Fruit fly (Drosophila melanogaster) whole organism: ENCODE measurements around the gene tacc.
A peak's percentile ranks its signal among the peaks of the same experiment; 100 is the strongest.

Experiments used
- CG8478 ChIP-seq: fragments of >200 bp; optimal IDR thresholded peaks from 2 replicates; lab custom pipeline; 2018; ENCODE audit warnings: inconsistent platforms
- Dll ChIP-seq: fragments of >200 bp; optimal IDR thresholded peaks from 2 replicates; lab custom pipeline; 2017
- EcR ChIP-seq, 2 experiments: fragments of >200 bp; optimal IDR thresholded peaks; 2 replicates each; lab custom pipeline; 2017; ENCODE audit warnings: missing biosample characterization in 2 of 2, missing genetic modification characterization in 2 of 2, missing genetic modification reagents in 2 of 2
- pan ChIP-seq: fragments of >200 bp; optimal IDR thresholded peaks from 2 replicates; lab custom pipeline; 2017
- psq ChIP-seq: fragments of >200 bp; optimal IDR thresholded peaks from 2 replicates; lab custom pipeline; 2017
- usp ChIP-seq: fragments of >200 bp; optimal IDR thresholded peaks from 2 replicates; lab custom pipeline; 2017; ENCODE audit warnings: missing biosample characterization, missing genetic modification characterization, mixed read lengths

tacc gene

dm6 chr3R:4728448-4728847 lies 20.4 kb downstream of the tacc start:
- no peak for TF ChIP-seq psq (lab: Kevin White, UChicago)

dm6 chr3R:4726796-4727195 lies 22.1 kb downstream of the tacc start:
- no peak for TF ChIP-seq pan (lab: Kevin White, UChicago)
- TF ChIP-seq Dll (lab: Kevin White, UChicago) = no peak
- no peak for TF ChIP-seq EcR (GFP tag; optimal IDR thresholded peaks at IDR 0.05; lab: Kevin White, UChicago)
- no peak for TF ChIP-seq usp
- TF ChIP-seq CG8478 (lab: Kevin White, UChicago) = no peak
- no peak for TF ChIP-seq psq (lab: Kevin White, UChicago)

dm6 chr3R:4726294-4726693 lies 22.6 kb downstream of the tacc start:
- TF ChIP-seq pan (lab: Kevin White, UChicago) (no peak), Dll (lab: Kevin White, UChicago) (no peak), EcR (GFP tag; optimal IDR thresholded peaks at IDR 0.05; lab: Kevin White, UChicago) (no peak), CG8478 (lab: Kevin White, UChicago) (no peak), psq (lab: Kevin White, UChicago) (no peak), usp (no peak)

- TF ChIP-seq psq (lab: Kevin White, UChicago) = no peak
- TF ChIP-seq EcR (GFP tag; optimal IDR thresholded peaks at IDR 0.05; lab: Kevin White, UChicago) = peak in 1 of 2 experiments; percentile 62
- TF ChIP-seq Dll (lab: Kevin White, UChicago) = no peak
- no peak for TF ChIP-seq pan (lab: Kevin White, UChicago)
- TF ChIP-seq usp = no peak
- no peak for TF ChIP-seq CG8478 (lab: Kevin White, UChicago)
Observed at dm6 chr3R:4725349-4725748, 23.5 kb downstream of the tacc start.

dm6 chr3R:4724323-4724832 lies 24.5 kb downstream of the tacc start:
- TF ChIP-seq psq (lab: Kevin White, UChicago) (no peak), EcR (GFP tag; optimal IDR thresholded peaks at IDR 0.05; lab: Kevin White, UChicago) (no peak)

dm6 chr3R:4717586-4717985 lies 31.3 kb downstream of the tacc start:
- TF ChIP-seq Dll (lab: Kevin White, UChicago) (no peak), usp (no peak), psq (lab: Kevin White, UChicago) (no peak), pan (lab: Kevin White, UChicago) (no peak), EcR (GFP tag; optimal IDR thresholded peaks at IDR 0.05; lab: Kevin White, UChicago) (no peak), CG8478 (lab: Kevin White, UChicago) (no peak)

dm6 chr3R:4713775-4714360 lies 35.0 kb downstream of the tacc start, which contains the start of gene eIF3f1:
eIF3f1 (minus strand) TSS chr3R:4714182.
- TF ChIP-seq pan (lab: Kevin White, UChicago) = no peak
- no peak for TF ChIP-seq CG8478 (lab: Kevin White, UChicago)
- TF ChIP-seq psq (lab: Kevin White, UChicago) = no peak
- TF ChIP-seq Dll (lab: Kevin White, UChicago) = no peak
- TF ChIP-seq EcR (GFP tag; optimal IDR thresholded peaks at IDR 0.05; lab: Kevin White, UChicago) = no peak
- TF ChIP-seq usp = no peak

- TF ChIP-seq EcR (GFP tag; optimal IDR thresholded peaks at IDR 0.05; lab: Kevin White, UChicago) = no peak
- TF ChIP-seq CG8478 (lab: Kevin White, UChicago) = no peak
- TF ChIP-seq pan (lab: Kevin White, UChicago) = no peak
- no peak for TF ChIP-seq usp
- no peak for TF ChIP-seq psq (lab: Kevin White, UChicago)
Observed at dm6 chr3R:4712063-4712462, 36.8 kb downstream of the tacc start.

dm6 chr3R:4706055-4706454 lies 42.8 kb downstream of the tacc start:
- TF ChIP-seq EcR (GFP tag; optimal IDR thresholded peaks at IDR 0.05; lab: Kevin White, UChicago) (no peak), psq (lab: Kevin White, UChicago) (no peak), Dll (lab: Kevin White, UChicago) (no peak), pan (lab: Kevin White, UChicago) (no peak), CG8478 (lab: Kevin White, UChicago) (no peak), usp (no peak)

dm6 chr3R:4705167-4705566 lies 43.7 kb downstream of the tacc start:
- TF ChIP-seq psq (lab: Kevin White, UChicago) (no peak), CG8478 (lab: Kevin White, UChicago) (no peak), Dll (lab: Kevin White, UChicago) (no peak), usp (no peak), EcR (GFP tag; optimal IDR thresholded peaks at IDR 0.05; lab: Kevin White, UChicago) (no peak), pan (lab: Kevin White, UChicago) (no peak)

dm6 chr3R:4694805-4695204 lies 54.1 kb downstream of the tacc start:
- no peak for TF ChIP-seq usp
- TF ChIP-seq EcR (GFP tag; optimal IDR thresholded peaks at IDR 0.05; lab: Kevin White, UChicago) = no peak
- TF ChIP-seq CG8478 (lab: Kevin White, UChicago) = no peak

- TF ChIP-seq CG8478 (lab: Kevin White, UChicago) = no peak
- TF ChIP-seq usp = no peak
- TF ChIP-seq pan (lab: Kevin White, UChicago) = no peak
- no peak for TF ChIP-seq Dll (lab: Kevin White, UChicago)
- no peak for TF ChIP-seq EcR (GFP tag; optimal IDR thresholded peaks at IDR 0.05; lab: Kevin White, UChicago)
- TF ChIP-seq psq (lab: Kevin White, UChicago) = no peak
Observed at dm6 chr3R:4690508-4690907, 58.3 kb downstream of the tacc start, which contains the start of gene CG33927. CG33927 (minus strand) TSS chr3R:4690608.
